Worm (Caenorhabditis elegans): ENCODE results near the gene slc-36.3.

The slc-36.3 gene

ce11 chrV:20545742-20546141 is 1.8 kb upstream of the slc-36.3 start:
- TF ChIP-seq fkh-4 (tag; optimal IDR thresholded peaks at IDR 0.05; ENCODE audit: borderline replicate concordance), result no peak
- TF ChIP-seq fkh-10 (GFP tag; optimal IDR thresholded peaks at IDR 0.05), result no peak
- peak; percentile 37 for TF ChIP-seq elt-2 (tag; optimal IDR thresholded peaks at IDR 0.05)
- TF ChIP-seq snu-23 (GFP tag; optimal IDR thresholded peaks at IDR 0.05), result no peak

ce11 chrV:20544610-20545009 is 618 bp upstream of the slc-36.3 start:
- TF ChIP-seq lin-15B (tag; optimal IDR thresholded peaks at IDR 0.05) (no peak), Y116A8C.19 (tag; optimal IDR thresholded peaks at IDR 0.05; ENCODE audit: borderline replicate concordance) (no peak), nhr-19 (GFP tag; conservative IDR thresholded peaks at IDR 0.05) (no peak), ets-5 (GFP tag; IDR thresholded peaks at IDR 0.05) (no peak), nhr-20 (tag; optimal IDR thresholded peaks at IDR 0.05) (peak; percentile 6), skn-1 (tag; optimal IDR thresholded peaks at IDR 0.05) (peak; percentile 22), unc-86 (tag; optimal IDR thresholded peaks at IDR 0.05) (peak; percentile 19), swsn-7 (tag; optimal IDR thresholded peaks at IDR 0.05) (no peak), snu-23 (GFP tag; optimal IDR thresholded peaks at IDR 0.05) (no peak), sptf-1 (tag; optimal IDR thresholded peaks at IDR 0.05) (no peak), grh-1 (GFP tag; IDR thresholded peaks at IDR 0.05) (no peak), nhr-71 (tag; optimal IDR thresholded peaks at IDR 0.05) (peak; percentile 27), unc-30 (tag; optimal IDR thresholded peaks at IDR 0.05) (no peak), lin-35 (GFP tag; optimal IDR thresholded peaks at IDR 0.05) (peak in 1 of 2 experiments; percentile 28), nhr-11 (tag; optimal IDR thresholded peaks at IDR 0.05) (no peak), dsc-1 (tag; optimal IDR thresholded peaks at IDR 0.05) (no peak), elt-2 (tag; optimal IDR thresholded peaks at IDR 0.05) (peak; percentile 53)

- TF ChIP-seq ceh-82 (tag; optimal IDR thresholded peaks at IDR 0.05) (no peak), fos-1 (tag; optimal IDR thresholded peaks at IDR 0.05) (no peak), tlp-1 (tag; optimal IDR thresholded peaks at IDR 0.05) (no peak), lin-15B (tag; optimal IDR thresholded peaks at IDR 0.05) (no peak), alr-1 (tag; optimal IDR thresholded peaks at IDR 0.05; ENCODE audit: borderline replicate concordance) (no peak), nhr-28 (tag; optimal IDR thresholded peaks at IDR 0.05) (no peak), nhr-47 (tag; optimal IDR thresholded peaks at IDR 0.05) (peak; percentile 13), xbp-1 (tag; optimal IDR thresholded peaks at IDR 0.05) (peak; percentile 14), egl-13 (tag; optimal IDR thresholded peaks at IDR 0.05) (no peak), nhr-85 (tag) (peak; percentile 73), dpl-1 (GFP tag; optimal IDR thresholded peaks at IDR 0.05) (peak in 1 of 3 experiments; percentile 25), efl-3 (GFP tag; optimal IDR thresholded peaks at IDR 0.05) (no peak), nhr-19 (GFP tag; conservative IDR thresholded peaks at IDR 0.05) (no peak), mep-1 (tag; optimal IDR thresholded peaks at IDR 0.05) (peak; percentile 25), ztf-4 (tag; optimal IDR thresholded peaks at IDR 0.05) (no peak), pax-3 (tag; optimal IDR thresholded peaks at IDR 0.05) (no peak), aha-1 (tag; optimal IDR thresholded peaks at IDR 0.05) (no peak), elt-3 (tag; optimal IDR thresholded peaks at IDR 0.05) (no peak), efl-1 (optimal IDR thresholded peaks at IDR 0.05) (peak; percentile 12 to 19), efl-1 (GFP tag; optimal IDR thresholded peaks at IDR 0.05 in 1 of 2) (peak in 1 of 2 experiments; percentile 83), nhr-90 (tag; optimal IDR thresholded peaks at IDR 0.05; ENCODE audit: poor library complexity) (no peak), lin-13 (GFP tag; optimal IDR thresholded peaks at IDR 0.05) (no peak), fkh-10 (GFP tag; optimal IDR thresholded peaks at IDR 0.05) (no peak), lin-35 (GFP tag; optimal IDR thresholded peaks at IDR 0.05) (peak in 1 of 2 experiments; percentile 20), pag-3 (tag; optimal IDR thresholded peaks at IDR 0.05; ENCODE audit: borderline replicate concordance, insufficient read depth) (no peak), F16B12.6 (tag; optimal IDR thresholded peaks at IDR 0.05) (peak; percentile 16), blmp-1 (tag; optimal IDR thresholded peaks at IDR 0.05) (peak; percentile 67), snu-23 (GFP tag; optimal IDR thresholded peaks at IDR 0.05) (peak; percentile 21), dsc-1 (tag; optimal IDR thresholded peaks at IDR 0.05) (no peak), vab-15 (tag; optimal IDR thresholded peaks at IDR 0.05) (no peak), isw-1 (GFP tag; IDR thresholded peaks at IDR 0.05) (no peak), sup-37 (GFP tag; optimal IDR thresholded peaks at IDR 0.05) (no peak), lsy-2 (tag; optimal IDR thresholded peaks at IDR 0.05) (peak in 1 of 2 experiments; percentile 19), aly-2 (tag; optimal IDR thresholded peaks at IDR 0.05) (no peak), jun-1 (tag; optimal IDR thresholded peaks at IDR 0.05) (no peak), Y116A8C.19 (tag; optimal IDR thresholded peaks at IDR 0.05; ENCODE audit: borderline replicate concordance) (no peak)
These were observed 4.9 kb downstream of the slc-36.3 start, which contains the start of gene Y38H6C.16 for ce11 chrV:20539055-20539454. Gene Y38H6C.16, minus strand, starts transcription at chrV:20539347.
